Worm (Caenorhabditis elegans) whole organism, L2 larva: ENCODE measurements around the gene egl-4.

Source experiments
- C34F6.9 ChIP-seq: fragments of 150-350 bp; optimal IDR thresholded peaks from 2 replicates; lab custom pipeline; 2014; ENCODE audit warnings: missing biosample characterization, missing genetic modification characterization
- R02D3.7 ChIP-seq: fragments of 150-350 bp; optimal IDR thresholded peaks from 2 replicates; lab custom pipeline; 2014; ENCODE audit warnings: missing biosample characterization, missing genetic modification characterization
- ZK546.5 ChIP-seq: sonication (generic microtip); optimal IDR thresholded peaks from 2 replicates; lab custom pipeline; 2017; ENCODE audit warnings: missing biosample characterization, missing genetic modification characterization
- alr-1 ChIP-seq: fragments of 150-350 bp; optimal IDR thresholded peaks from 2 replicates; lab custom pipeline; 2014; ENCODE audit warnings: missing biosample characterization, missing genetic modification characterization
- blmp-1 ChIP-seq: sonication (generic microtip); optimal IDR thresholded peaks from 2 replicates; lab custom pipeline; 2017; ENCODE audit warnings: missing genetic modification characterization, mild to moderate bottlenecking, missing compliant biosample characterization, antibody characterized with exemption, moderate library complexity; ENCODE audit not compliant: insufficient read depth
- ceh-16 ChIP-seq: fragments of 150-350 bp; optimal IDR thresholded peaks from 2 replicates; lab custom pipeline; 2014; ENCODE audit warnings: missing biosample characterization, missing genetic modification characterization
- ceh-82 ChIP-seq: fragments of 150-350 bp; optimal IDR thresholded peaks from 2 replicates; lab custom pipeline; 2014; ENCODE audit warnings: missing biosample characterization, missing genetic modification characterization
- crh-2 ChIP-seq: sonication (generic microtip); optimal IDR thresholded peaks from 2 replicates; lab custom pipeline; 2017; ENCODE audit warnings: missing biosample characterization, missing genetic modification characterization
- dmd-4 ChIP-seq: sonication (generic microtip); optimal IDR thresholded peaks from 2 replicates; lab custom pipeline; 2017; ENCODE audit warnings: missing biosample characterization, missing genetic modification characterization
- elt-3 ChIP-seq: sonication (generic microtip); optimal IDR thresholded peaks from 2 replicates; lab custom pipeline; 2017; ENCODE audit warnings: missing biosample characterization, missing genetic modification characterization
- fos-1 ChIP-seq: fragments of 150-350 bp; optimal IDR thresholded peaks from 2 replicates; lab custom pipeline; 2014; ENCODE audit warnings: missing biosample characterization, missing genetic modification characterization
- gmeb-1 ChIP-seq: fragments of 150-350 bp; optimal IDR thresholded peaks from 2 replicates; lab custom pipeline; 2014; ENCODE audit warnings: missing biosample characterization, missing genetic modification characterization
- lin-13 ChIP-seq: fragments of 150-350 bp; optimal IDR thresholded peaks from 2 replicates; lab custom pipeline; 2014; ENCODE audit warnings: missing biosample characterization, missing genetic modification reagents, missing genetic modification characterization
- lsy-2 ChIP-seq, 2 experiments: fragments of 150-350 bp in 1 of 2; sonication (generic microtip) in 1 of 2; optimal IDR thresholded peaks; 2 replicates each; lab custom pipeline; 2014 to 2017; ENCODE audit warnings: missing biosample characterization in 2 of 2, missing genetic modification characterization in 2 of 2
- mab-5 ChIP-seq: fragments of 150-350 bp; optimal IDR thresholded peaks from 2 replicates; lab custom pipeline; 2014; ENCODE audit warnings: missing biosample characterization, missing genetic modification characterization
- mdl-1 ChIP-seq, 2 experiments: fragments of 150-350 bp in 1 of 2; sonication (generic microtip) in 1 of 2; optimal IDR thresholded peaks; 2 replicates each; lab custom pipeline; 2017; ENCODE audit warnings: missing biosample characterization in 2 of 2, missing genetic modification characterization in 2 of 2
- nhr-10 ChIP-seq: sonication (generic microtip); optimal IDR thresholded peaks from 2 replicates; lab custom pipeline; 2017; ENCODE audit warnings: missing biosample characterization, missing genetic modification characterization
- nhr-12 ChIP-seq: fragments of 150-350 bp; optimal IDR thresholded peaks from 2 replicates; lab custom pipeline; 2014; ENCODE audit warnings: missing biosample characterization, missing genetic modification characterization
- nhr-129 ChIP-seq: fragments of 150-350 bp; optimal IDR thresholded peaks from 2 replicates; lab custom pipeline; 2014; ENCODE audit warnings: missing biosample characterization, missing genetic modification characterization
- nhr-21 ChIP-seq: fragments of 150-350 bp; optimal IDR thresholded peaks from 2 replicates; lab custom pipeline; 2014; ENCODE audit warnings: missing biosample characterization, missing genetic modification characterization
- nhr-23 ChIP-seq: fragments of 150-350 bp; optimal IDR thresholded peaks from 2 replicates; lab custom pipeline; 2014; ENCODE audit warnings: missing biosample characterization, missing genetic modification reagents, missing genetic modification characterization
- nhr-237 ChIP-seq: fragments of 150-350 bp; optimal IDR thresholded peaks from 2 replicates; lab custom pipeline; 2014; ENCODE audit warnings: missing biosample characterization, missing genetic modification characterization
- nhr-25 ChIP-seq: fragments of 150-350 bp; sonication (generic microtip); optimal IDR thresholded peaks from 3 replicates; lab custom pipeline; 2014; ENCODE audit warnings: missing biosample characterization, missing genetic modification characterization
- nhr-77 ChIP-seq: fragments of 150-350 bp; optimal IDR thresholded peaks from 2 replicates; lab custom pipeline; 2014; ENCODE audit warnings: missing biosample characterization, missing genetic modification characterization
- peb-1 ChIP-seq: fragments of 150-350 bp; optimal IDR thresholded peaks from 2 replicates; lab custom pipeline; 2014; ENCODE audit warnings: missing biosample characterization, missing genetic modification characterization
- snpc-4 ChIP-seq: fragments of 150-350 bp; optimal IDR thresholded peaks from 2 replicates; lab custom pipeline; 2014; ENCODE audit warnings: missing biosample characterization, missing genetic modification characterization
- unc-39 ChIP-seq: fragments of 150-350 bp; optimal IDR thresholded peaks from 2 replicates; lab custom pipeline; 2014; ENCODE audit warnings: missing biosample characterization, missing genetic modification characterization
- unc-55 ChIP-seq: fragments of 150-350 bp; sonication (generic microtip); optimal IDR thresholded peaks from 3 replicates; lab custom pipeline; 2014; ENCODE audit warnings: missing biosample characterization, missing genetic modification reagents, missing genetic modification characterization
- zag-1 ChIP-seq: fragments of 150-350 bp; optimal IDR thresholded peaks from 2 replicates; lab custom pipeline; 2014; ENCODE audit warnings: missing biosample characterization, missing genetic modification characterization
- ztf-1 ChIP-seq: fragments of 200-800 bp; sonication (Bioruptor generic); conservative IDR thresholded peaks from 2 replicates; pipeline ENCODE4 v1.3.6; 2022; ENCODE audit warnings: missing genetic modification characterization, missing compliant biosample characterization
- ztf-11 ChIP-seq: sonication (generic microtip); optimal IDR thresholded peaks from 2 replicates; lab custom pipeline; 2017; ENCODE audit warnings: missing biosample characterization, missing genetic modification characterization

The egl-4 gene

DNA sequence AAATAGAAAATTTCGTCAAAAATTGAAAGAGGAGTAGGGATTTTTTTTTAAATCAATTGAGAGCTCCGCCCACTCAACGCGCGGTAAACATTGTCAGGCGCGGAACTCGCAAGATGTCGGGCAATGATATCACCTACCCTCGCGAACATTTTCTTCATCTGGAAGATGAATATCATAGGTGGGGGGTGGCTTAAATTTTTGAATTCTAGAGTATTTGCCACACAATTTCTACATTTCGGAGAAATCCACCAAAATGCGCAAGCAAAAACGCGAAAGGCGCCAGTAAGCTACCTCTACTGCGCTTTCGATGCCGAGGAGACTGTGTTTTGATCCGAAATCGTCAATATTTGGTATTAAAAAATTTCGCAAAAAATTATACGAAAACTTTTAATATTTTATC, 30.6 kb downstream of the egl-4 start:
- no peak for TF ChIP-seq mdl-1 (tag; optimal IDR thresholded peaks at IDR 0.05; lab: Kevin White, UChicago)
- TF ChIP-seq nhr-23 (tag; lab: Kevin White, UChicago): no peak
- no peak for TF ChIP-seq nhr-237 (tag; lab: Kevin White, UChicago)
- no peak for TF ChIP-seq peb-1 (tag; lab: Kevin White, UChicago)
- no peak for TF ChIP-seq mab-5 (tag; lab: Kevin White, UChicago)
- no peak for TF ChIP-seq fos-1

DNA sequence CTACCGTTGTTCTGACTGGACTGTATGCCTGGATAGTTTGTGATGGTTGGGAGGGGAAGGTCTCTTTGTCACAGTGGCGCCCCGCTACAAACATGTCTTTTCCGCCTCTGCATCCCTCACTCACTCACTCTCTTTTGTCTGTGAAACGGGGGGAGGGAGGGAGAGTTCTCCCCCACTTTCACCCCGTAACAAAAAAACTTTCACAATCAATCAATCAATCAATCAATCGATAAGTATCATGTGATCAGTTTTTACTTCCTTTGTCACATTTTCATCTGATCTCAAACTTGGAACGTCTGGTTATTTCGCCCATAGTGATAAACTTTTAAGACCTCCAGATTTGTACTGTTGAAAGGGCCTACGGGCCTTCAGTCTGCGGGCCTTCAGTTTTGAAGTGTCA, 43.7 kb downstream of the egl-4 start:
- TF ChIP-seq blmp-1: peak; percentile 77
- no peak for TF ChIP-seq nhr-12 (tag; lab: Kevin White, UChicago)
- no peak for TF ChIP-seq zag-1 (tag; lab: Kevin White, UChicago)

DNA sequence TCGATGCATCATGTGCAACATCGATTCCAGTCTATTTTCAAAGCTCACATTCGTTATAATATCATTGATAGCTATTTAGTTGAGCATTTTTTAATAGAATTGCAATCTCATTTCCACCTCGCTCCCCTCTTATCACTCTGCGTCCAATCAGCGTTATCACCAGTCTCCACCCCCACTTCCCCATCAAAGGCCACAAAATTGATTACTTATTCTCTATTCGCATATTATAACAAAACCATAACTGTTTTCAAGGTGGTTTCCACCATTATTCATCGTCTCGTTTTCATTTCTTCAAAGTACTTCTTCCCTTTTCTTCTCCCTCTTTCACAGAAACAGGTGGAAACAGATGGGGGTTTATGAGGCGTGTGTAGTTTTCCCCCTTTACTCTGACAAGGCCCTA, 44.8 kb downstream of the egl-4 start:
- TF ChIP-seq mdl-1 (tag; optimal IDR thresholded peaks at IDR 0.05; lab: Kevin White, UChicago) (no peak), peb-1 (tag; lab: Kevin White, UChicago) (no peak), lin-13 (GFP tag; lab: Kevin White, UChicago) (no peak), ZK546.5 (no peak), ztf-11 (tag; lab: Kevin White, UChicago) (no peak), unc-55 (GFP tag; lab: Kevin White, UChicago) (no peak), nhr-12 (tag; lab: Kevin White, UChicago) (no peak), ceh-82 (tag; lab: Kevin White, UChicago) (no peak), snpc-4 (tag; lab: Kevin White, UChicago) (no peak), dmd-4 (tag; lab: Kevin White, UChicago) (no peak), nhr-25 (no peak), nhr-129 (tag; lab: Kevin White, UChicago) (no peak)

DNA sequence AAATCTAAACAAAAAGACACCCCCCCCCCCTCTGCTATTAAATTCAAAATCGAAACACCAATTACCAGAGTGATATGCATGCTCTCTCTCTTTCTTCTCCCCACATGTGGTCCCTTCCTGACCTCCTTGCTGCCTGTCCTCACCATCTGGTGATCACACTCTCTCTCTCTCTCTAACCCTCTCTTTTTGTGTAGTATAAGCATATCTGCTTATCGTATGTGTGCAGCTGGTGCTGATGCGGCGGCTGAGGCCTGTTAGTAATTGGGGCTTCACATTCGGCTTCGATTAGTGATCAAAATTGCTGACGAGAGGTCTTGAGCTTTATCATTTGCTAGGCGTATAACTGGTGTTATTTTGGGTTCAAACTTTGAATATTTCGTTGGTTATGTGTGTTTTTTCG, 47.2 kb downstream of the egl-4 start:
- no peak for TF ChIP-seq crh-2 (tag; lab: Kevin White, UChicago)
- peak; percentile 6 for TF ChIP-seq unc-55 (GFP tag; lab: Kevin White, UChicago)

DNA sequence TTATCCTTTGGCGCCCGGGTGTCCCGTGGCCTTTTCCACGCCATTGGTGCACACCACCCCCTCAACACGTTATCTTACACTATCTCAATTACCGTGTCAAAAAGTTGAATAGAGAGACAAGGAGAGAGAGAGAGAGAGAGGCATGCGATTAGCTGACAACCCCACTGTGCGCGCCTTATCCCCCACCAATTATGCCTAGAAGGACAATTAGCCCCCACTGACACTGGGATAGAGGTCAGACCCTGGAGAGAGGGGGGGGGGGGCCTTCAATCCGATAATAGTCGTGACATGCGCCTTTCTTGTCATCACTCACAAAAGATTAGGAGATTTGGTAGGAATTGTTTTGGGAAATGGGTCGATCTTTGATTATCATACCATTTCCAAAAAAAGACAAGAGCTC, 48.3 kb downstream of the egl-4 start:
- TF ChIP-seq ceh-16 (no peak), zag-1 (tag; lab: Kevin White, UChicago) (no peak), dmd-4 (tag; lab: Kevin White, UChicago) (no peak), nhr-23 (tag; lab: Kevin White, UChicago) (no peak), alr-1 (tag; lab: Kevin White, UChicago) (no peak), peb-1 (tag; lab: Kevin White, UChicago) (no peak), ztf-1 (GFP tag; lab: Robert Waterston, UW) (no peak), lsy-2 (tag; optimal IDR thresholded peaks at IDR 0.05; lab: Kevin White, UChicago) (no peak), nhr-10 (no peak), ceh-82 (tag; lab: Kevin White, UChicago) (no peak), fos-1 (no peak), nhr-25 (no peak)

DNA sequence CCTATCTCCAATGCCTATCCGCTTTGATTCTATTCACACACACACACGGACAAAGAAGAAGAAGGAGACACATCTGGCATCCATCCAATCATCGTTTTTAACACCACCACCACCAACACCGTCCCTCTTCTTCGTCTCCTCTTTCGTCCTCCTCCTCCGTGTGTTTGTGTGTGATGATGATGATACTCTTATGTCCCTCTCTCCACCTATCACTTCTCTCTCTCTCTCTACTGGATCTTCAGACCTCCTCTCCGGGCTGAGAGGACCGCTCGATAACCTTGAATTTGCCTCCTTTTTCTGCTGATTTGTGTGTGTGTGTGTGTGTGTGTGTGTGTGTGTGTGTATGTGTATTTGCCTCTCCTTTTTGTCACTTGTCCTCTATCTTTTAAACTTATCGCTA, 53.1 kb downstream of the egl-4 start:
- TF ChIP-seq nhr-21 (no peak), nhr-25 (peak; percentile 10), nhr-129 (tag; lab: Kevin White, UChicago) (peak; percentile 28)

DNA sequence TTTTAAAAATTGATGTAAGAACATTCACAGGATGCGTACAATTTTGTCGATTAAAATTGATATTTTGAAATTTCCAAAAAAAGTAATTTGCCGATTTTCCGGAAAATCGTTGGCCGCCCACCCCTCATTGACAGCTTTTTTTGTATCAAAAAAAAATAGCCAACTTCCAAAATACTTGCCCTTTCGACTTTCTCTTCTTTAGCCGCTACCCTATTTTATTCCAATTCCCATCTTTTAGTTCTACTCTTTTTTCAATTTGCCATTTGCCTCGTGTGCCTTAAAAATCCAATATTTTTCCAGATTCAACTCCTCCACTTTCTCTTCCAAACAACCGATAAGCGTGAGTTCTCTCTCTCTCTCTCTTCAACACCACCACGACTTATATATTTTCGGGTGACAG, 54.2 kb downstream of the egl-4 start, which contains the start of gene egl-18:
TSS of gene egl-18 (plus strand) at position 301 of the 400 bp plus-strand sequence.
- TF ChIP-seq elt-3 (no peak), C34F6.9 (tag; lab: Kevin White, UChicago) (no peak), gmeb-1 (tag; lab: Kevin White, UChicago) (no peak), peb-1 (tag; lab: Kevin White, UChicago) (no peak), nhr-77 (tag; lab: Kevin White, UChicago) (no peak), dmd-4 (tag; lab: Kevin White, UChicago) (no peak), ztf-11 (tag; lab: Kevin White, UChicago) (no peak), nhr-12 (tag; lab: Kevin White, UChicago) (no peak), R02D3.7 (tag; lab: Kevin White, UChicago) (no peak), unc-39 (tag; lab: Kevin White, UChicago) (no peak)
- TF ChIP-seq, all 48 proteins: peak for 0
